Worm (Caenorhabditis elegans): ENCODE data around the gene gstk-1.

The gstk-1 gene

DNA sequence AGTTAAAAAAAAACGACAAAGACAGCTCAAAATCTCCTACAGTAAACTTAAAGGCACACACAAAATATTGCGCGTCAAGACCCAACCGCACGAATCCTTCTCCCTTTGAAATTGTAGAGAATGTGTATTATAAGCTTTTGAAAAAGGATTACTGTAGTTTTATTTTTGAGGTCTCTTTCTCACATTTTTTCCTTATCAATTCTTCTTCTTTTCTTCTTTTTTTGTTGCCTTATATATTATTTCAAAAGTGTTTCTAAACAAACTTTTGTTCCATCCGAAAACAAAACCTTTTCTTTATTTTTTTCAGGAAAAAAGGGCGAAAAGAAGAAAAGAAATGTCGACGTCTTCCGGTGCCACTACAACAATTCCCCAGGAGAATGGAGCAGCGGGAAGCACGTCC lies 24.0 kb downstream of the gstk-1 start, which contains the start of gene ZK1320.13:
Gene ZK1320.13 (plus strand): TSS at position 301 of the 400 bp plus-strand sequence.
- TF ChIP-seq flh-1 (GFP tag; optimal IDR thresholded peaks at IDR 0.05) (no peak), drap-1 (GFP tag; optimal IDR thresholded peaks at IDR 0.05) (no peak)

DNA sequence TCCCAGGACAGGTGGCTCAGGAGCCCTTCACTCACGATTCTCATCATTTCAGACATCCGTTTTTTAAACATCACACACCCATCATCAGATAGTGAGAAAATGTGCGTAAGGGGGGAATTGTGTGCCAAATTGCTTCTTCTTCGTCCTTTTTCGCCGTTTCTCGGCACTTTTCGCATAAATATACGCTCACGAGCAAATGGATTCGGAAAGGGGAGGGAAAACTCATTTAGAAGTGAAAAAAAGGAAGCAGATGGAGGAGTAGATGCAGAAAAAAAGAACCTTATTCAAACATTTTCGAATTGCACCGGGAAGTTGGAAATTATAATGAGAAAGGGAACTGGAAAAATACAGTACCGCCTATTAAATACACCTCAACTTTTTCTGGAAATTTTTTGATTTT lies 25.5 kb downstream of the gstk-1 start:
- TF ChIP-seq nhr-2 (tag; optimal IDR thresholded peaks at IDR 0.05) = no peak
- TF ChIP-seq ces-1 (GFP tag; optimal IDR thresholded peaks at IDR 0.05) = peak; percentile 1

DNA sequence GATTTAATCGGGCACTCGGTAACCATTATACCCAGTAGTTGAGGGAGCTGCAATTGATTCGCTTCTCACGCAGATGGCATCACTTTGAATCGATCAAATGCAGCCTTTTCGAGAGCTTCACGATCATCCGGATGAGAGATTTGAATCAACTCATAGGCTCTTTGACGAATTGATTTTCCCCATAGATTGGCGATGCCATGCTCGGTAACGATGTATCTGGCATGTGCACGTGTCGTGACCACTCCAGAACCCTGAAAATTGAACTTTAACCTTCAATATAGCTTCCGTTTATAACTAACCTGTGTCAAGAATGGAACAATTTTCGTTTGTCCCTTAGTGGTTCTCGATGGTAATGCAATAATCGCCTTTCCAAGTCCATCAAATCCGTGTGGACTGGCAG lies 27.7 kb downstream of the gstk-1 start:
- TF ChIP-seq zip-8 (tag; optimal IDR thresholded peaks at IDR 0.05) = no peak

DNA sequence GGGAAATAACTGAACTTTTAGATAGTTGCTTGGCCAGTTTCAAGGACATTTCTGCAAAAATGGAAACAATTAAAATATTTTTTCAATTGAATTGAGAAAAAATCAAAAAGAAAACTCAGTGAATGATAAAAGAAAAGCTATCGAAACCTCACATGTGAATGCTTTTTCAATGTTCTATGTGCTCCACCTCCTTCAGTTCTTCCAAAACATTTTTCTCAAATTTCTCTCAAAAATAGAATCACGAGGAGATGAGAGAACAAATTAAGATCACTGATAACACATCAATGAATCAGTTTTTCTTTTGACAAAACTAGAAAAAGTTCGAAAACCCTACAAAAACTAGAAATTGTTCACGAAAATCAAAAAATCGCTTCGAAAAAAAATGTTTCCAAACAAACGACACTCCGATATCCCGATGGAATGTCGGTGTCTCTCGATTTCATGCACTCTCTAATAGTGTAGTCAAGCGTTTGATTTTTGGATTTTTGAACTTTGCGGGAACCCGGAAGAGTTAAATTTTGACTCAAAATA lies 30.2 kb downstream of the gstk-1 start, which contains the start of gene ZK1320.9:
Gene ZK1320.9 (minus strand): TSS at position 51 of the 531 bp plus-strand sequence.
- TF ChIP-seq sptf-1 (tag; optimal IDR thresholded peaks at IDR 0.05) (no peak), mab-5 (tag; optimal IDR thresholded peaks at IDR 0.05) (no peak), elt-1 (tag; optimal IDR thresholded peaks at IDR 0.05; ENCODE audit: borderline replicate concordance, insufficient read depth) (no peak), M03D4.4 (tag; optimal IDR thresholded peaks at IDR 0.05) (no peak), pha-4 (tag; optimal IDR thresholded peaks at IDR 0.05) (no peak), unc-39 (tag; optimal IDR thresholded peaks at IDR 0.05) (no peak), mep-1 (tag; optimal IDR thresholded peaks at IDR 0.05) (no peak), lsy-2 (tag; optimal IDR thresholded peaks at IDR 0.05) (no peak), nhr-76 (tag; optimal IDR thresholded peaks at IDR 0.05) (no peak), ceh-83 (GFP tag; optimal IDR thresholded peaks at IDR 0.05) (no peak), elt-3 (tag; optimal IDR thresholded peaks at IDR 0.05) (no peak), sem-2 (GFP tag; optimal IDR thresholded peaks at IDR 0.05) (no peak), nhr-237 (tag; optimal IDR thresholded peaks at IDR 0.05) (no peak), ztf-11 (tag; optimal IDR thresholded peaks at IDR 0.05) (no peak), blmp-1 (tag; optimal IDR thresholded peaks at IDR 0.05) (no peak), ces-1 (GFP tag; optimal IDR thresholded peaks at IDR 0.05) (no peak), hlh-1 (tag; optimal IDR thresholded peaks at IDR 0.05) (no peak), mls-2 (tag; optimal IDR thresholded peaks at IDR 0.05) (no peak), lin-13 (tag; optimal IDR thresholded peaks at IDR 0.05) (no peak)

DNA sequence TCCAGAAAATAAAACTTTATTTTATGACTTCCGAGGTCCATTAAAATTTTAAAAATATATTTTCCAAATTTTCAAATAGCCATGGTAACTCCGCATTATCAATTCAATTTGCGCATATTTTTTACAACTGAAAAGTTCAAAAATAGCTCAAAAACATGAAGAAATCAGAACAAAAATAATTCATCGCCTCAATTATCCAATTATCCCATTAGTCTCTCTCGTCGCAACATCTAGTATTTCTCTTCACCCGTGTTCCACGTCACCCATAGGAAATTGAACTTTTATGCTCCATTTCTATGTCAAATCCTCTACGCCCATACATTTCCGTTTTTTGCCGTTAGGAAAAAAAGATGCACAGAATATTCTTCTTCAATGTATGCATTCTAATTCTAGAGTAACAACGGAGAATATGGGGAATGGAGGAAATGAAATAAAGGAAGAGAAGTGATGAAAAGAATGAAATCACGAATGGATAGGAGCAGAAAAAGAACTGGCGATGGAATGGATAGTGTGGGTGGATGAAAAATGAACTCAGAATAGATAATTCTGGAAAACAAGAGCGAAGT lies 33.6 kb downstream of the gstk-1 start:
- TF ChIP-seq elt-1 (tag; optimal IDR thresholded peaks at IDR 0.05; ENCODE audit: borderline replicate concordance, insufficient read depth) = no peak
- peak; percentile 48 for TF ChIP-seq ces-1 (GFP tag; optimal IDR thresholded peaks at IDR 0.05)

DNA sequence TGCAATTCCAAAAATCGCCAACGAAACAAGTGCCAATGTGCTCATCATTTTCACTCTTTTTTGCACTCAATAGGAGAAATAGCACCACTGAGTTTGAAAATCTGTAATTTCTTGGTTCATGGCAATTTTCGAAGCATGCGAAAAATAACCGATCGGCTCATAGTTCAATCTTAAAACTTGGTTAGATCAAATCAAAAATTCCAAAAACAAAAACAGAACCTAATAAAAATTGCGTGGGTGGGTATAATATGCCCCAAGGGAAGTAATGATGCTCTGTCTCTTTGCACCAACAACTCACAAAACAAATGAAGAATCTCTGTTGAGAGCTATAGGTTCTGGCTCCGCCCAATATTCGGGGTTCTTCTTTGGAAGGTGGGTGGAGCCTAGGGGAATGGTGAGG lies 35.3 kb downstream of the gstk-1 start, which contains the start of gene nlp-11:
Gene nlp-11 (minus strand): TSS at position 101 of the 400 bp plus-strand sequence.
- no peak for TF ChIP-seq nhr-76 (tag; optimal IDR thresholded peaks at IDR 0.05)

DNA sequence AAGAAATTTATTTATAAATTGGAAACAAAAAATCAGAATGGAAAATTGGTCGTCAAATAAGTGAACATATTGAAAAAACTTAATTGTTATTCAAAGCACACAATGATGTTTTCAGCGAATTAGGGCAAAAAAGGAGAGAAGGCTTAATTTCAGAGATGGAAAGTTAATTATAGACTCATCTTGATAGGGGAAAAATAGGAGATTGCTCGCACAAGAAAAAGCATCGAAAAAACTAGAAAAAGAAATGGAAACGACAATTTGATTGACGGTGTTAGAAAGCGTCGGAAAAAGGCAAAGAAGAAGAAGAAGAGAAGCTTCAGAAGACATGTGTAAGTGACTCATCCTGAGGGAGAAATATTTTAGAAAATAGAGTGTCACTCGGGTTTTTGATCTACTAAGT lies 39.4 kb downstream of the gstk-1 start:
- TF ChIP-seq mls-2 (tag; optimal IDR thresholded peaks at IDR 0.05) (no peak), ces-1 (GFP tag; optimal IDR thresholded peaks at IDR 0.05) (peak; percentile 17)

DNA sequence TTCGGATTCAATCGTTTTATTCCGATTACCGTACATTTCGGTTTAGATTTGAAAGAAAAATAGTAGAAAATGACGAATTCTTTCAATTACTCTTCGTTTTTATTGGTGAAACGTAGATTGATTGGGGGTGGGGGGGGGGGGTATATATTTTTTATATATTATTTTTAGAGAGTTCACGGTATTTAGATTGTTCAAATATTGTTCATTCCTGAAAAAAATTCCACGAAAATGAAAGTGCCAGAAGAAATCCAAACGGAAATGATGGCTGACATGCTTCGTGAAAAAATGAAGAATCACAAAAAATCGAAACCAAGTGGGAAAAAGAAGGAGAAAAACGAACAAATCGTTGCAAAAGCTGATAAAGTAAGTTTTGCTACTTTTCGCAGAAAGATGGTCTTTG lies 43.9 kb downstream of the gstk-1 start, which contains the start of the genes Y53C12A.8 and Y53C12A.7:
Gene Y53C12A.8 (minus strand): TSS at position 101 of the 400 bp plus-strand sequence.
Gene Y53C12A.7 (plus strand): TSS at position 181 of the 400 bp plus-strand sequence.
- TF ChIP-seq nhr-28 (tag; optimal IDR thresholded peaks at IDR 0.05) = no peak
- no peak for TF ChIP-seq mep-1 (tag; optimal IDR thresholded peaks at IDR 0.05)
- no peak for TF ChIP-seq M03D4.4 (tag; optimal IDR thresholded peaks at IDR 0.05)
- no peak for TF ChIP-seq ceh-83 (GFP tag; optimal IDR thresholded peaks at IDR 0.05)
- no peak for TF ChIP-seq ceh-39 (tag; optimal IDR thresholded peaks at IDR 0.05)

Measured in whole organism, mixed stage, embryonic.